Worm (Caenorhabditis elegans): Measurements from ENCODE around the gene dpy-19.

The dpy-19 gene

ce11 chrIII:8652922-8653321 lies 14.4 kb downstream of the dpy-19 start (continued):
- TF ChIP-seq egl-27 (tag; optimal IDR thresholded peaks at IDR 0.05) (no peak), nhr-10 (tag; optimal IDR thresholded peaks at IDR 0.05) (no peak), T20F7.1 (GFP tag; optimal IDR thresholded peaks at IDR 0.05) (no peak), sdz-12 (GFP tag; optimal IDR thresholded peaks at IDR 0.05) (no peak), nhr-42 (GFP tag; IDR thresholded peaks at IDR 0.05) (no peak), Y75B8A.6 (GFP tag; IDR thresholded peaks at IDR 0.05) (no peak), Y5F2A.4 (GFP tag; optimal IDR thresholded peaks at IDR 0.05) (peak; percentile 5), hlh-11 (tag; optimal IDR thresholded peaks at IDR 0.05) (peak; percentile 14), ceh-62 (tag; optimal IDR thresholded peaks at IDR 0.05) (no peak), nhr-48 (tag; optimal IDR thresholded peaks at IDR 0.05) (no peak), mep-1 (tag; optimal IDR thresholded peaks at IDR 0.05) (peak; percentile 34), lin-38 (GFP tag; IDR thresholded peaks at IDR 0.05) (peak; percentile 73), mxl-2 (GFP tag; conservative IDR thresholded peaks at IDR 0.05) (0 out of 2 replicates have a peak, but pooled peaks have one; percentile 10), ces-1 (GFP tag; optimal IDR thresholded peaks at IDR 0.05) (no peak), lsy-2 (tag; optimal IDR thresholded peaks at IDR 0.05) (peak in 1 of 2 experiments; percentile 42), mdl-1 (tag; optimal IDR thresholded peaks at IDR 0.05) (no peak), spr-1 (tag; optimal IDR thresholded peaks at IDR 0.05) (no peak), nhr-25 (tag; optimal IDR thresholded peaks at IDR 0.05; ENCODE audit: borderline replicate concordance, insufficient read depth) (no peak), duxl-1 (tag; optimal IDR thresholded peaks at IDR 0.05; ENCODE audit: poor library complexity) (peak; percentile 31), egl-43 (GFP tag; IDR thresholded peaks at IDR 0.05) (peak; percentile 80), tra-1 (GFP tag; IDR thresholded peaks at IDR 0.05) (no peak), nhr-77 (tag; optimal IDR thresholded peaks at IDR 0.05) (no peak), dmd-9 (GFP tag; IDR thresholded peaks at IDR 0.05) (no peak), unc-130 (GFP tag; optimal IDR thresholded peaks at IDR 0.05) (no peak), snpc-1.2 (GFP tag; IDR thresholded peaks at IDR 0.05) (peak; percentile 72), dmd-6 (GFP tag; IDR thresholded peaks at IDR 0.05) (no peak; the same call in 1 of the 2 replicates), php-3 (GFP tag; IDR thresholded peaks at IDR 0.05) (0 out of 2 replicates have a peak, but pooled peaks have one; percentile 57), ZK337.2 (GFP tag; IDR thresholded peaks at IDR 0.05) (no peak), hlh-30 (tag; optimal IDR thresholded peaks at IDR 0.05; ENCODE audit: insufficient read depth) (no peak), lin-1 (GFP tag; IDR thresholded peaks at IDR 0.05) (peak; percentile 72), nhr-11 (tag; optimal IDR thresholded peaks at IDR 0.05) (no peak), ztf-11 (tag; optimal IDR thresholded peaks at IDR 0.05) (no peak), attf-4 (tag; optimal IDR thresholded peaks at IDR 0.05) (no peak), F44E2.7 (GFP tag; IDR thresholded peaks at IDR 0.05) (no peak), nhr-111 (GFP tag; optimal IDR thresholded peaks at IDR 0.05) (no peak), fkh-10 (GFP tag; optimal IDR thresholded peaks at IDR 0.05) (no peak), nhr-41 (GFP tag; IDR thresholded peaks at IDR 0.05) (no peak), ceh-32 (tag; optimal IDR thresholded peaks at IDR 0.05; ENCODE audit: poor library complexity) (no peak), nhr-6 (tag; optimal IDR thresholded peaks at IDR 0.05) (no peak), nhr-76 (tag; optimal IDR thresholded peaks at IDR 0.05) (no peak), zip-11 (GFP tag; IDR thresholded peaks at IDR 0.05) (no peak), saeg-2 (GFP tag; IDR thresholded peaks at IDR 0.05) (0 out of 2 replicates have a peak, but pooled peaks have one; percentile 54), zip-2 (tag; optimal IDR thresholded peaks at IDR 0.05) (no peak), ceh-20 (GFP tag; IDR thresholded peaks at IDR 0.05) (no peak), lir-3 (tag; optimal IDR thresholded peaks at IDR 0.05) (no peak), madf-9 (GFP tag; conservative IDR thresholded peaks at IDR 0.05) (peak; percentile 35; the same call in 1 of the 2 replicates), nhr-102 (tag; optimal IDR thresholded peaks at IDR 0.05) (peak; percentile 1), R02D3.7 (tag; optimal IDR thresholded peaks at IDR 0.05) (no peak), zfp-2 (tag; optimal IDR thresholded peaks at IDR 0.05) (no peak), ceh-28 (tag; optimal IDR thresholded peaks at IDR 0.05) (no peak), gei-8 (GFP tag; optimal IDR thresholded peaks at IDR 0.05) (no peak)

Data from whole organism, L4 larva.